Worm (Caenorhabditis elegans): ENCODE measurements around the gene F26F4.2.

DNA sequence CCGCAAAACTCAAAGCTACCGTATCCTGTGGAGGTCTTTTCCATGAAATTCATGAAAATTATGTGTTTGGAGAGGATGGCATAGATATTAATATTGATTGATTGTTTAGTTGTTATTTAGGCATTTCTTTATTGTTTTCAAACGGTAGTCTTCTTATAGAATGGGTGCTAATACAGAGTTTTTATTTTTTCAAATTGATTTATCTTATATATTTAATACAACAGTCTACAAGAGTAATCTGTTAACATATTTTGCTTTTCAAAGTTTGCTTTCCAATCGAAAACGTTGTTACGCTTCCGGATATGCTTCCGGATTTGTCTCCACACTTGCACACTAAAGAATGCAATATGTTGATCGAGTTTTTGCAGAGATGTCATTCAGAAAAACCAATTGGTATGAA, 44.3 kb upstream of the F26F4.2 start, which contains the start of gene C35D10.17:
- no peak for TF ChIP-seq flt-1 (GFP tag; IDR thresholded peaks at IDR 0.05)
- no peak for TF ChIP-seq T22C8.4 (GFP tag; IDR thresholded peaks at IDR 0.05)

Measured in whole organism, midembryonic.